Worm (Caenorhabditis elegans): ENCODE measurements around the gene cyp-35A4.
A peak's percentile ranks its signal among the peaks of the same experiment; 100 is the strongest.

The cyp-35A4 gene

DNA sequence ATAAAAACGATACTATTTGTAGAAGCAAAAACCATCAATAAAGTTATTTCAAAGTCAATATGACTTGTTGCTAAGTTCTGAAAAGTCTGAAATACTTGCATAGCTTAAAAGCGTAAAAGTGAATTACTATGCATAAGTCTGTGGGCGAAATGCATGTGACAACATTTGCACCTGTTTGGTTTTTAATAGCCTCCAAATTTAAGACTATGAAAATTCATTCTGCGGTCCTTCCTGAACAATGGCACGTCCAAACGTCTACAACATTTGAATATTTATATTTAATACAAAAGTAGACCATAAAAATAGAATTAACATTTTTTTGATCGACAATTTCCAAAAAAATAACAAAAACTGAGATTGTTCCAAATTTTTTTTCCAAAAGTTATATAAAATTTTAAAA lies 9.6 kb upstream of the cyp-35A4 start, which contains the start of gene K09D9.14:
TSS of gene K09D9.14 (minus strand) at position 101 of the 400 bp plus-strand sequence.
- no peak for TF ChIP-seq nhr-23 (tag; optimal IDR thresholded peaks at IDR 0.05)
- TF ChIP-seq nhr-77 (tag; optimal IDR thresholded peaks at IDR 0.05), result no peak

DNA sequence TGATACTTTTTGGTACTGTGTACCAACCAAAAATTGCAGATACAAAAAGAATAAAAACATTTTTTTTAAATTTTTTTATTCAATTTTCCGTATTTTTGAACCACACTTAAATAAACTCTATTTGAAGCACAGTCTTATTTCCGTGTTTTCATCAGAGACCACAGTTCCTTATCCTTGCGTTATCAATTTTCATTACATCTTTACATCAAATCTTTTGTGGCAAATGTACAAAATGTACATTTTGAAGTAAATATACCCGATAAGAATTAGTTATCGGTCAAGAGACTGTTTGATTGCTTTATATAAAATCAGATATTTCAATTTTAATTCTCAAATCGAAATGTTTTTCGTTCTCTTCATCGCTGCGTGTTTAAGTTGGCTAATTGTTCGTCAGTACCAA lies 9.1 kb upstream of the cyp-35A4 start, which contains the start of gene cyp-35A3:
TSS of gene cyp-35A3 (plus strand) at position 301 of the 400 bp plus-strand sequence.
- no peak for TF ChIP-seq daf-12 (tag; optimal IDR thresholded peaks at IDR 0.05)
- no peak for TF ChIP-seq elt-1 (tag; optimal IDR thresholded peaks at IDR 0.05)
- TF ChIP-seq unc-39 (tag; optimal IDR thresholded peaks at IDR 0.05), result no peak
- TF ChIP-seq lin-15B (tag; optimal IDR thresholded peaks at IDR 0.05), result no peak
- TF ChIP-seq nhr-12 (tag; optimal IDR thresholded peaks at IDR 0.05), result no peak
- TF ChIP-seq sea-2 (GFP tag; optimal IDR thresholded peaks at IDR 0.05), result no peak
- TF ChIP-seq egl-5 (tag; optimal IDR thresholded peaks at IDR 0.05), result no peak
- no peak for TF ChIP-seq nhr-25 (tag; optimal IDR thresholded peaks at IDR 0.05)
- TF ChIP-seq aly-2 (tag; optimal IDR thresholded peaks at IDR 0.05), result no peak
- no peak for TF ChIP-seq hmg-11 (tag; optimal IDR thresholded peaks at IDR 0.05)
- no peak for TF ChIP-seq lin-39 (tag; optimal IDR thresholded peaks at IDR 0.05)
- no peak for TF ChIP-seq R02D3.7 (tag; optimal IDR thresholded peaks at IDR 0.05)
- TF ChIP-seq tbx-2 (tag; optimal IDR thresholded peaks at IDR 0.05), result no peak
- TF ChIP-seq nfya-1 (tag; optimal IDR thresholded peaks at IDR 0.05; ENCODE audit: insufficient read depth), result no peak
- TF ChIP-seq ceh-82 (tag; optimal IDR thresholded peaks at IDR 0.05), result no peak
- no peak for TF ChIP-seq nhr-77 (tag; optimal IDR thresholded peaks at IDR 0.05)
- no peak for TF ChIP-seq ceh-16 (tag; optimal IDR thresholded peaks at IDR 0.05)
- TF ChIP-seq pqm-1 (tag; optimal IDR thresholded peaks at IDR 0.05), result no peak
- TF ChIP-seq nhr-11 (tag; optimal IDR thresholded peaks at IDR 0.05), result no peak

DNA sequence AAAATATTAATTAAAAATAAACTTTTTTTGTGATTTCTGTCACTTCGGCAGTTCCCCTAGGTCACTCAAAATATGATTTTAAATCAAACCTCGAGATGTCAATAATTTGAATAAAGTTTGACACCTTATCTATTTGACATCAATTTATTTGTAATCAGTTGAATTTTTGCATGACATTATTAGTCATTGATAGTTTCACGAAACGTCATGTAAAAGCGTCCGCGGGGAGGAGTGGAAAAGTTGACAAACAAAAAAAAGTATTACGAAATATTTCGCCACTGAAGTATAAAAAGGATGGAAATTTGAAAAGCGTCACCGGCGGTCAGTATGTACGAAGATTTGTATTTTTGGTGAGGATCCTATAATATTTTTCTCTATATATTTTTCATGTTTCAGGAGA lies 6.6 kb upstream of the cyp-35A4 start, which contains the start of gene K09D9.1:
TSS of gene K09D9.1 (plus strand) at position 271 of the 400 bp plus-strand sequence.
- no peak for TF ChIP-seq lin-15B (tag; optimal IDR thresholded peaks at IDR 0.05)
- TF ChIP-seq snpc-4 (tag; optimal IDR thresholded peaks at IDR 0.05), result no peak
- peak; percentile 81 for TF ChIP-seq pqm-1 (tag; optimal IDR thresholded peaks at IDR 0.05)
- no peak for TF ChIP-seq nhr-77 (tag; optimal IDR thresholded peaks at IDR 0.05)
- no peak for TF ChIP-seq hmg-11 (tag; optimal IDR thresholded peaks at IDR 0.05)
- no peak for TF ChIP-seq mml-1 (tag; optimal IDR thresholded peaks at IDR 0.05)
- no peak for TF ChIP-seq eor-1 (tag; optimal IDR thresholded peaks at IDR 0.05)
- TF ChIP-seq fkh-10 (GFP tag; optimal IDR thresholded peaks at IDR 0.05), result no peak
- TF ChIP-seq elt-2 (tag; optimal IDR thresholded peaks at IDR 0.05), result peak; percentile 92
- no peak for TF ChIP-seq egl-5 (tag; optimal IDR thresholded peaks at IDR 0.05)
- no peak for TF ChIP-seq lsy-12 (tag; optimal IDR thresholded peaks at IDR 0.05)
- no peak for TF ChIP-seq sea-2 (GFP tag; optimal IDR thresholded peaks at IDR 0.05)
- peak; percentile 64 for TF ChIP-seq jun-1 (tag; optimal IDR thresholded peaks at IDR 0.05)

DNA sequence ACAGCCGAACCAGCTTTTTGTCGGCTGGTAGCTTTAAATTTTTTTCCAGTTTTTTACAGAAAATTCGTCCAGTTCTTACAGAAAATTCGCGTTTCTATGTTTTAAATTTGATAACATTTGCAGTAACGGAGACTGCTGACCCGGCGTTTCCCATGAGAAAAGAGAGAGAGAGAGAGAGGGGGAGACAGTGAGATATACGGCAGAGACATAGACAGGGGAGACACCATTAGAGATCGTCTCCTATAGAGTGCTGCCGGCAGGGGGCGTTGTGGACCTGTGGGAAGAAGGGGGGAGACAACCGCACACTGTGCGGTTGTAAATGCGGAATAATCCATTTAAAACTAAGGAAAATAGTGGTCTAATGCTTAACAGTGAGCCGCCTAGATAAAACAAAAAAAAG lies 1.8 kb upstream of the cyp-35A4 start:
- TF ChIP-seq pha-4 (tag; optimal IDR thresholded peaks at IDR 0.05) (no peak), elt-2 (tag; optimal IDR thresholded peaks at IDR 0.05) (peak; percentile 30), aly-2 (tag; optimal IDR thresholded peaks at IDR 0.05) (no peak), nfya-1 (tag; optimal IDR thresholded peaks at IDR 0.05; ENCODE audit: insufficient read depth) (peak; percentile 87)

DNA sequence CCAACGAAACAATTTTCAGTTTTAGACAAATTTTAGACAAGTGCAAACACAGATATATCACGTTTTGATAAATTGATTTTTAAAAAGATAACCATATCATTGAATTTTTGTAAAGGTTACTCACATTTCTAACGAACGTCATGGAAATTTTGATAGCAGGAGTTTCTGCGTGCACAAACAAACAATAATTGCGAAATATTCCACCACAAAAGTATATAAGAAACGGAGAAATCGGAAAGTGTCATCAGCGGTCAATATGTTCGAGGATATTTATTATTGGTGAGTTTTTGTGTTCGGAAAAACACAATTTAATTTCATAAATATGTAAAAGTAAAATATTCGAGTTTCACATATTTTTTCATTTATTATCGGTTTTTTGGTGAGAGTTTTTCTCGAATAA lies 2.9 kb downstream of the cyp-35A4 start, which contains the start of gene C49G7.7:
TSS of gene C49G7.7 (plus strand) at position 174 of the 400 bp plus-strand sequence.
- TF ChIP-seq mdl-1 (tag; optimal IDR thresholded peaks at IDR 0.05) (no peak), zag-1 (tag; optimal IDR thresholded peaks at IDR 0.05) (no peak), eor-1 (tag; optimal IDR thresholded peaks at IDR 0.05) (no peak), snpc-4 (tag; optimal IDR thresholded peaks at IDR 0.05) (no peak), unc-39 (tag; optimal IDR thresholded peaks at IDR 0.05) (no peak), sea-2 (GFP tag; optimal IDR thresholded peaks at IDR 0.05) (no peak)

DNA sequence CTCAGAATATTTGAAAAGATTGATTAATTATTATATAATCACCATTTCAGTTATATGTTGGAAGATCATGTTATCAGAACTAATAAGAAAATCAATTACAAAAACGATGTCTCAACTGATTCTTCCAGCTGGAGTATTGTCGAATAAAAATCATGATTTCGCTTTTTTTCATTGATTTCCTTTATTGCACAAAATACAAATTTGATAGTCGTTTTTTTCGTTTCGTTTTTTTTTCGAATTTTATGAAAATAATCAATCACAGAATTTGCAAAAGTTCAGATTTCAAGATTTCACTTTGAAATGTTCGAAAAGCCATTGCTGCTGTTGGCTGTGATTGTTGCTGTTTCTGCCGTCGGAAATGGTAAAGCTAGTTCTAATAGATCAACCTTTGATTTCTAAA lies 4.4 kb downstream of the cyp-35A4 start, which contains the start of gene C49G7.13:
TSS of gene C49G7.13 (plus strand) at position 301 of the 400 bp plus-strand sequence.
- no peak for TF ChIP-seq fkh-10 (GFP tag; optimal IDR thresholded peaks at IDR 0.05)
- TF ChIP-seq fkh-2 (tag; optimal IDR thresholded peaks at IDR 0.05), result no peak
- TF ChIP-seq pqm-1 (tag; optimal IDR thresholded peaks at IDR 0.05), result no peak
- TF ChIP-seq lin-39 (tag; optimal IDR thresholded peaks at IDR 0.05), result no peak
- no peak for TF ChIP-seq ZK546.5 (tag; optimal IDR thresholded peaks at IDR 0.05)
- TF ChIP-seq R02D3.7 (tag; optimal IDR thresholded peaks at IDR 0.05), result no peak
- no peak for TF ChIP-seq nhr-23 (tag; optimal IDR thresholded peaks at IDR 0.05)
- no peak for TF ChIP-seq elt-3 (tag; optimal IDR thresholded peaks at IDR 0.05)
- no peak for TF ChIP-seq nhr-11 (tag; optimal IDR thresholded peaks at IDR 0.05)
- TF ChIP-seq pha-4 (tag; optimal IDR thresholded peaks at IDR 0.05), result no peak
- TF ChIP-seq nhr-12 (tag; optimal IDR thresholded peaks at IDR 0.05), result no peak
- no peak for TF ChIP-seq unc-62 (GFP tag; optimal IDR thresholded peaks at IDR 0.05)
- TF ChIP-seq daf-12 (tag; optimal IDR thresholded peaks at IDR 0.05), result no peak
- TF ChIP-seq nhr-237 (tag; optimal IDR thresholded peaks at IDR 0.05), result no peak
